Fruit fly (Drosophila melanogaster): ENCODE results near the gene tos.

The tos gene

DNA sequence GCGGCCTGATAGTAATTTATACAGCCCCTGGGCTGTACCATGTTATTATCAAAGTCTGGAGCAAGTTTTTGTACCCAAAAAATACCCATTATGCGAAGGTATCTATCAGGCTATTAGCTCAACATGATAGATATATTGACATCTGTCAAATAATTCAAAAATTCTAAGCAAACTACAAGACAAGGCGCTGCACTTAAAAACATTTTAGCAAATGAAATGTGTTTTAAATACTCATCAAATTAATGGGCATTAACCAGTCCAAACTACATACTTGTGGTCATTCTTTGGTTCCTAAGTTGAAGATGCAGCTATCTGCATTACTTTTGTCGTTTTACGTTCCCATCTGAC is 28.6 kb downstream of the tos start (continued):
- TF ChIP-seq bowl (GFP tag; IDR thresholded peaks at IDR 0.05) (no peak), CG4282 (GFP tag; optimal IDR thresholded peaks at IDR 0.05) (no peak), odd (GFP tag; optimal IDR thresholded peaks at IDR 0.05) (no peak), ewg (GFP tag; optimal IDR thresholded peaks at IDR 0.05) (peak; percentile 43), Ssrp (tag; optimal IDR thresholded peaks at IDR 0.05) (peak; percentile 78), hkb (optimal IDR thresholded peaks at IDR 0.05) (no peak), hkb (GFP tag; IDR thresholded peaks at IDR 0.05) (peak; percentile 67; the same call in 1 of the 2 replicates), fd102C (GFP tag; optimal IDR thresholded peaks at IDR 0.05) (no peak), yki (optimal IDR thresholded peaks at IDR 0.05) (no peak), CG10431 (GFP tag; optimal IDR thresholded peaks at IDR 0.05) (no peak), Camta (GFP tag; optimal IDR thresholded peaks at IDR 0.05) (peak; percentile 56), slp2 (GFP tag; optimal IDR thresholded peaks at IDR 0.05) (no peak), bbx (GFP tag; IDR thresholded peaks at IDR 0.05; ENCODE audit: partially characterized antibody) (no peak), Sin3A (optimal IDR thresholded peaks at IDR 0.05) (no peak), CG17361 (GFP tag; IDR thresholded peaks at IDR 0.05) (peak; percentile 86), CG14860 (GFP tag; IDR thresholded peaks at IDR 0.05; ENCODE audit: partially characterized antibody) (no peak), crol (GFP tag; IDR thresholded peaks at IDR 0.05) (0 out of 2 replicates have a peak, but pooled peaks have one; percentile 12), CG1602 (GFP tag; optimal IDR thresholded peaks at IDR 0.05) (peak; percentile 53), HmgZ (tag; optimal IDR thresholded peaks at IDR 0.05) (no peak), nerfin-1 (tag; optimal IDR thresholded peaks at IDR 0.05) (peak; percentile 65), Mes4 (GFP tag; optimal IDR thresholded peaks at IDR 0.05) (no peak), CG14710 (tag; optimal IDR thresholded peaks at IDR 0.05) (peak; percentile 89), br (optimal IDR thresholded peaks at IDR 0.05) (no peak), CG33213 (GFP tag; optimal IDR thresholded peaks at IDR 0.05) (peak; percentile 77), ftz-f1 (GFP tag; optimal IDR thresholded peaks at IDR 0.05) (no peak), crc (GFP tag; optimal IDR thresholded peaks at IDR 0.05) (peak; percentile 30), tll (GFP tag; optimal IDR thresholded peaks at IDR 0.05) (peak in 1 of 2 experiments; percentile 4), Dref (GFP tag; IDR thresholded peaks at IDR 0.05) (no peak), CG13287 (GFP tag; IDR thresholded peaks at IDR 0.05; ENCODE audit: partially characterized antibody) (no peak), Dek (tag; optimal IDR thresholded peaks at IDR 0.05) (no peak), Oaz (GFP tag; IDR thresholded peaks at IDR 0.05) (no peak), fu2 (GFP tag; optimal IDR thresholded peaks at IDR 0.05) (no peak), CG33557 (GFP tag; optimal IDR thresholded peaks at IDR 0.05) (no peak), CG18011 (GFP tag; optimal IDR thresholded peaks at IDR 0.05) (no peak), rib (GFP tag; IDR thresholded peaks at IDR 0.05) (no peak), fru (optimal IDR thresholded peaks at IDR 0.05) (no peak), Ada2b (GFP tag; IDR thresholded peaks at IDR 0.05) (peak; percentile 34; the same call in 1 of the 2 replicates), btn (GFP tag; optimal IDR thresholded peaks at IDR 0.05) (peak; percentile 79), p53 (GFP tag; optimal IDR thresholded peaks at IDR 0.05) (no peak), sisA (GFP tag; IDR thresholded peaks at IDR 0.05) (peak; percentile 69), D (optimal IDR thresholded peaks at IDR 0.05) (no peak), D (GFP tag; optimal IDR thresholded peaks at IDR 0.05) (peak; percentile 78), CG7987 (GFP tag; optimal IDR thresholded peaks at IDR 0.05) (peak; percentile 27), Eip74EF (GFP tag; optimal IDR thresholded peaks at IDR 0.05) (peak in 1 of 2 experiments; percentile 70), luna (GFP tag; optimal IDR thresholded peaks at IDR 0.05) (no peak), CG16863 (GFP tag; optimal IDR thresholded peaks at IDR 0.05) (peak; percentile 68), CG4707 (GFP tag; optimal IDR thresholded peaks at IDR 0.05) (peak; percentile 62), CG43689 (GFP tag; IDR thresholded peaks at IDR 0.05) (no peak), ase (GFP tag; IDR thresholded peaks at IDR 0.05) (peak; percentile 52; the same call in 2 of the 3 replicates), CG11398 (GFP tag; optimal IDR thresholded peaks at IDR 0.05) (no peak), CG12155 (GFP tag; optimal IDR thresholded peaks at IDR 0.05) (no peak), CG10565 (GFP tag; optimal IDR thresholded peaks at IDR 0.05) (peak; percentile 55), MBD-R2 (GFP tag; IDR thresholded peaks at IDR 0.05) (no peak)

Measured in whole organism, embryonic.